Worm (Caenorhabditis elegans): ENCODE measurements around the gene F23F1.10.

DNA sequence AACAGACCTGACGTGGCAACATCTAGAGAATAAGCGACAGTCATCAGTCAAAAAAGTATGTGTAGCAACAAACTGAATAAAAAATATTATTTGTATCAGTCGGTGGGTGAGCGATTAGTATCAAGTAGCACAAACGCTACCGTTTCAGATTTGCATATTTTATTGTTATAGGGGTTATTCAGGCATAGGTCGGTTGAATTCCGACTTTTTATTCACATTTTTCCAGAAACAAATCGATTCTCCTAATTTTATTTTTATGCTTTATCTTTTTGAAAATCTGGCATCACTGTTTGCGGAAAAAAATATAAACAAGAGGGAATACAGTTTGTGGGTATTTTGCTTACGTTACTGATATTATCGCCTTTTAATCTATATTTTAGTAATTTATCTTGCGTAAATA, 30.0 kb downstream of the F23F1.10 start, which contains the start of gene best-4:
- TF ChIP-seq hmbx-1 (tag; optimal IDR thresholded peaks at IDR 0.05) (no peak), tra-4 (tag; optimal IDR thresholded peaks at IDR 0.05) (no peak), ama-1 (optimal IDR thresholded peaks at IDR 0.05) (no peak), hnd-1 (tag; optimal IDR thresholded peaks at IDR 0.05) (no peak), scrt-1 (GFP tag; IDR thresholded peaks at IDR 0.05) (no peak), ceh-36 (tag; optimal IDR thresholded peaks at IDR 0.05) (no peak), ets-7 (tag; optimal IDR thresholded peaks at IDR 0.05) (no peak), B0310.2 (tag; optimal IDR thresholded peaks at IDR 0.05) (no peak), sea-1 (GFP tag; conservative IDR thresholded peaks at IDR 0.05) (no peak)
